Worm (Caenorhabditis elegans): ENCODE measurements around the gene F54C9.14.

DNA sequence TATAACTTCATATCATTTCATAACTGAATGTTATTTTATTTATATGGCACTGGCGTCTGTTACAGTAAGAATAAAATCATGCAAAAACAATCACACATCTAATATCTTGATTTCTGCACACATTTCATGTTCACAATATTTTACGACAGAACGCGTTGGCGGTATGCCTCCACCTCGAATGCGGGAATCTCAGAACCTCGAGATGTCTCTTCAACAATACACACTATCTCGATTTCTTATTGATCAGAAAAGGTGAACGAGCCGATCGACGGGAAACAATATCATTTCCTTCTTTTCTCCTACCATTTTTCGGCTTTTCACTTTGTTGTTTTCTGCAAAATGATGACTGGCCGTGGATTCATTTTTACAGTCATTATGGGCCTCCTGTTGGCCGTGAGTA lies 45.6 kb downstream of the F54C9.14 start, which contains the start of gene F28C6.10:
- no peak for TF ChIP-seq vab-15 (tag; optimal IDR thresholded peaks at IDR 0.05)
- TF ChIP-seq C34B4.2 (tag; optimal IDR thresholded peaks at IDR 0.05) = no peak
